Worm (Caenorhabditis elegans) whole organism, late embryonic: ENCODE results near the gene deb-1.

ENCODE experiments used
- C08G9.2 ChIP-seq: sonication (generic microtip); optimal IDR thresholded peaks from 2 replicates; lab custom pipeline; 2016; ENCODE audit warnings: mild to moderate bottlenecking, missing genetic modification characterization, moderate library complexity, missing compliant biosample characterization
- C38D4.7 ChIP-seq: fragments of 200-800 bp; sonication (Bioruptor generic); optimal IDR thresholded peaks from 2 replicates; lab custom pipeline; 2018; ENCODE audit warnings: mild to moderate bottlenecking, missing genetic modification characterization, moderate library complexity, missing compliant biosample characterization
- F13H6.1 ChIP-seq: sonication (generic microtip); optimal IDR thresholded peaks from 2 replicates; lab custom pipeline; 2016; ENCODE audit warnings: missing genetic modification characterization, missing compliant biosample characterization
- K02D7.2 ChIP-seq: sonication (generic microtip); optimal IDR thresholded peaks from 2 replicates; lab custom pipeline; 2017; ENCODE audit warnings: mild to moderate bottlenecking, missing genetic modification characterization, missing compliant biosample characterization
- T23F11.4 ChIP-seq: fragments of 200-800 bp; sonication (Bioruptor generic); optimal IDR thresholded peaks from 2 replicates; lab custom pipeline; 2018; ENCODE audit warnings: mild to moderate bottlenecking, missing genetic modification characterization, missing compliant biosample characterization
- ahr-1 ChIP-seq: sonication (generic microtip); optimal IDR thresholded peaks from 2 replicates; lab custom pipeline; 2016; ENCODE audit warnings: missing genetic modification characterization, missing compliant biosample characterization
- ama-1 ChIP-seq: fragments of 150-350 bp; optimal IDR thresholded peaks from 2 replicates; lab custom pipeline; 2014
- ceh-18 ChIP-seq: sonication (generic microtip); optimal IDR thresholded peaks from 2 replicates; lab custom pipeline; 2016; ENCODE audit warnings: missing genetic modification characterization, missing compliant biosample characterization
- ceh-19 ChIP-seq: fragments of 200-800 bp; sonication (Bioruptor generic); optimal IDR thresholded peaks from 2 replicates; lab custom pipeline; 2018; ENCODE audit warnings: mild to moderate bottlenecking, missing genetic modification characterization, missing compliant biosample characterization
- ceh-24 ChIP-seq: sonication (generic microtip); optimal IDR thresholded peaks from 2 replicates; lab custom pipeline; 2016; ENCODE audit warnings: mild to moderate bottlenecking, missing genetic modification characterization, missing compliant biosample characterization
- ceh-30 ChIP-seq: fragments of 150-350 bp; optimal IDR thresholded peaks from 2 replicates; lab custom pipeline; 2014; ENCODE audit warnings: missing biosample characterization, missing genetic modification characterization
- ceh-31 ChIP-seq: sonication (generic microtip); optimal IDR thresholded peaks from 2 replicates; lab custom pipeline; 2016; ENCODE audit warnings: missing genetic modification characterization, missing compliant biosample characterization
- ceh-48 ChIP-seq: sonication (generic microtip); optimal IDR thresholded peaks from 2 replicates; lab custom pipeline; 2016; ENCODE audit warnings: missing genetic modification characterization, inconsistent platforms, missing compliant biosample characterization
- ceh-6 ChIP-seq: fragments of 200-800 bp; sonication (Bioruptor generic); optimal IDR thresholded peaks from 2 replicates; lab custom pipeline; 2018; ENCODE audit warnings: mild to moderate bottlenecking, missing genetic modification characterization, missing compliant biosample characterization
- che-1 ChIP-seq: sonication (generic microtip); optimal IDR thresholded peaks from 2 replicates; lab custom pipeline; 2016; ENCODE audit warnings: mild to moderate bottlenecking, missing genetic modification characterization, missing compliant biosample characterization
- elt-4 ChIP-seq: sonication (generic microtip); optimal IDR thresholded peaks from 2 replicates; lab custom pipeline; 2016; ENCODE audit warnings: missing genetic modification characterization, missing compliant biosample characterization
- eyg-1 ChIP-seq: sonication (generic microtip); optimal IDR thresholded peaks from 2 replicates; lab custom pipeline; 2016; ENCODE audit warnings: missing genotype, missing genetic modification characterization, missing compliant biosample characterization
- fkh-6 ChIP-seq: sonication (generic microtip); optimal IDR thresholded peaks from 2 replicates; lab custom pipeline; 2016; ENCODE audit warnings: missing genetic modification characterization, missing compliant biosample characterization
- gmeb-2 ChIP-seq: sonication (generic microtip); optimal IDR thresholded peaks from 2 replicates; lab custom pipeline; 2016; ENCODE audit warnings: missing genetic modification characterization, inconsistent platforms, missing compliant biosample characterization
- hlh-13 ChIP-seq: fragments of 200-800 bp; sonication (Bioruptor generic); optimal IDR thresholded peaks from 2 replicates; lab custom pipeline; 2018; ENCODE audit warnings: mild to moderate bottlenecking, missing genetic modification characterization, missing compliant biosample characterization
- hlh-15 ChIP-seq: sonication (generic microtip); optimal IDR thresholded peaks from 2 replicates; lab custom pipeline; 2016; ENCODE audit warnings: missing genetic modification characterization, missing compliant biosample characterization
- hlh-30 ChIP-seq: sonication (generic microtip); optimal IDR thresholded peaks from 2 replicates; lab custom pipeline; 2017; ENCODE audit warnings: antibody characterized with exemption, missing genetic modification characterization, missing compliant biosample characterization; ENCODE audit not compliant: insufficient read depth
- hlh-8 ChIP-seq: sonication (generic microtip); optimal IDR thresholded peaks from 2 replicates; lab custom pipeline; 2016; ENCODE audit warnings: missing genotype, missing genetic modification characterization, missing compliant biosample characterization
- lim-6 ChIP-seq: sonication (generic microtip); optimal IDR thresholded peaks from 2 replicates; lab custom pipeline; 2016; ENCODE audit warnings: missing genetic modification characterization, missing compliant biosample characterization
- nfya-1 ChIP-seq: sonication (generic microtip); optimal IDR thresholded peaks from 2 replicates; lab custom pipeline; 2017; ENCODE audit warnings: missing genetic modification characterization, mild to moderate bottlenecking, missing compliant biosample characterization, antibody characterized with exemption, moderate library complexity
- nhr-11 ChIP-seq: fragments of 150-350 bp; optimal IDR thresholded peaks from 2 replicates; lab custom pipeline; 2014; ENCODE audit warnings: missing biosample characterization, missing genetic modification characterization
- nhr-232 ChIP-seq: sonication (generic microtip); optimal IDR thresholded peaks from 2 replicates; lab custom pipeline; 2016; ENCODE audit warnings: missing genetic modification characterization, missing compliant biosample characterization
- odd-2 ChIP-seq: sonication (generic microtip); optimal IDR thresholded peaks from 2 replicates; lab custom pipeline; 2017; ENCODE audit warnings: antibody characterized with exemption, mild to moderate bottlenecking, missing genetic modification characterization, missing compliant biosample characterization
- pha-4 ChIP-seq: fragments of 150-350 bp; optimal IDR thresholded peaks from 2 replicates; lab custom pipeline; 2018; ENCODE audit warnings: missing biosample characterization, missing genetic modification reagents, missing genetic modification characterization
- pqm-1 ChIP-seq: sonication (generic microtip); optimal IDR thresholded peaks from 2 replicates; lab custom pipeline; 2016; ENCODE audit warnings: missing genetic modification characterization, missing compliant biosample characterization
- pros-1 ChIP-seq: fragments of 150-350 bp; optimal IDR thresholded peaks from 2 replicates; lab custom pipeline; 2014; ENCODE audit warnings: missing biosample characterization, missing genetic modification reagents, missing genetic modification characterization
- sox-2 ChIP-seq: fragments of 200-800 bp; sonication (Bioruptor generic); IDR thresholded peaks from 2 replicates; pipeline ENCODE4 v1.3.6; 2022; ENCODE audit warnings: missing genetic modification reagents, missing genetic modification characterization, missing compliant biosample characterization
- sox-4 ChIP-seq: sonication (generic microtip); optimal IDR thresholded peaks from 2 replicates; lab custom pipeline; 2017; ENCODE audit warnings: mild to moderate bottlenecking, missing genetic modification characterization, inconsistent platforms, missing compliant biosample characterization
- syd-9 ChIP-seq: sonication (generic microtip); optimal IDR thresholded peaks from 2 replicates; lab custom pipeline; 2016; ENCODE audit warnings: mild to moderate bottlenecking, missing genetic modification characterization, moderate library complexity, missing compliant biosample characterization
- ttx-3 ChIP-seq: sonication (generic microtip); optimal IDR thresholded peaks from 2 replicates; lab custom pipeline; 2016; ENCODE audit warnings: missing genetic modification reagents, missing genetic modification characterization, missing compliant biosample characterization
- unc-3 ChIP-seq, 2 experiments: fragments of 200-800 bp in 1 of 2; sonication (Bioruptor generic) in 1 of 2; sonication (generic microtip) in 1 of 2; conservative IDR thresholded peaks in 1 of 2; optimal IDR thresholded peaks in 1 of 2; 2 replicates each; pipeline versions ENCODE4 v1.3.6 to Lab custom; 2016 to 2022; ENCODE audit warnings: missing compliant biosample characterization in 2 of 2, missing genetic modification characterization in 2 of 2, missing genetic modification reagents in 1 of 2
- unc-55 ChIP-seq: sonication (generic microtip); optimal IDR thresholded peaks from 2 replicates; lab custom pipeline; 2017; ENCODE audit warnings: missing biosample characterization, missing genetic modification reagents, missing genetic modification characterization
- unc-86 ChIP-seq: sonication (generic microtip); optimal IDR thresholded peaks from 2 replicates; lab custom pipeline; 2016; ENCODE audit warnings: missing genetic modification characterization, missing compliant biosample characterization
- zip-5 ChIP-seq: sonication (generic microtip); optimal IDR thresholded peaks from 2 replicates; lab custom pipeline; 2016; ENCODE audit warnings: missing genetic modification characterization, missing compliant biosample characterization
- ztf-16 ChIP-seq: sonication (generic microtip); optimal IDR thresholded peaks from 2 replicates; lab custom pipeline; 2017; ENCODE audit warnings: missing genetic modification characterization, missing compliant biosample characterization

deb-1 gene

ce11 chrIV:7039476-7040261 lies 54.4 kb downstream of the deb-1 start, which contains the start of the genes cogc-2 and klp-18 (continued):
- no peak for TF ChIP-seq T23F11.4 (GFP tag; lab: Kevin White, UChicago)
- peak; percentile 45 for TF ChIP-seq ceh-18 (tag; lab: Kevin White, UChicago)
- TF ChIP-seq gmeb-2 (tag; lab: Kevin White, UChicago), result peak; percentile 72
- no peak for TF ChIP-seq hlh-15 (tag; lab: Kevin White, UChicago)
- TF ChIP-seq ceh-48 (tag; lab: Kevin White, UChicago), result peak; percentile 20
- TF ChIP-seq ahr-1, result peak; percentile 47
- no peak for TF ChIP-seq unc-3 (GFP tag; conservative IDR thresholded peaks at IDR 0.05; lab: Robert Waterston, UW)
- TF ChIP-seq unc-3 (tag; optimal IDR thresholded peaks at IDR 0.05; lab: Kevin White, UChicago), result peak; percentile 45
- TF ChIP-seq lim-6, result no peak
- no peak for TF ChIP-seq ceh-19
- no peak for TF ChIP-seq K02D7.2 (tag; lab: Kevin White, UChicago)
- peak; percentile 71 for TF ChIP-seq hlh-30
- peak; percentile 44 for TF ChIP-seq hlh-8 (tag; lab: Kevin White, UChicago)
- TF ChIP-seq pha-4 (tag; lab: Kevin White, UChicago), result no peak
- peak; percentile 67 for TF ChIP-seq sox-4 (tag; lab: Kevin White, UChicago)
- no peak for TF ChIP-seq ama-1 (lab: Kevin White, UChicago)
- peak; percentile 18 for TF ChIP-seq nhr-232 (tag; lab: Kevin White, UChicago)
- no peak for TF ChIP-seq ceh-30
- TF ChIP-seq ceh-31 (tag; lab: Kevin White, UChicago), result peak; percentile 71
- TF ChIP-seq C38D4.7, result peak; percentile 24
- TF ChIP-seq ceh-24 (tag; lab: Kevin White, UChicago), result no peak
- TF ChIP-seq ttx-3 (tag; lab: Kevin White, UChicago), result peak; percentile 44
- TF ChIP-seq unc-86 (tag; lab: Kevin White, UChicago), result peak; percentile 48
- TF ChIP-seq nfya-1 (tag; lab: Kevin White, UChicago), result peak; percentile 76
- no peak for TF ChIP-seq sox-2
- TF ChIP-seq unc-55 (GFP tag; lab: Kevin White, UChicago), result no peak
- peak; percentile 58 for TF ChIP-seq ztf-16 (tag; lab: Kevin White, UChicago)
- TF ChIP-seq F13H6.1 (tag; lab: Kevin White, UChicago), result no peak
- no peak for TF ChIP-seq syd-9 (tag; lab: Kevin White, UChicago)
- TF ChIP-seq che-1 (tag; lab: Kevin White, UChicago), result peak; percentile 47
- peak; percentile 36 for TF ChIP-seq fkh-6
- TF ChIP-seq ceh-6 (GFP tag; lab: Kevin White, UChicago), result peak; percentile 45
- TF ChIP-seq pros-1 (tag; lab: Kevin White, UChicago), result no peak
- TF ChIP-seq eyg-1, result no peak
- no peak for TF ChIP-seq pqm-1
- TF ChIP-seq, all 69 proteins: peak for 43

ce11 chrIV:7036790-7037189 lies 57.3 kb downstream of the deb-1 start, which contains the start of gene ufl-1:
ufl-1 (minus strand) TSS chrIV:7036859.
- TF ChIP-seq pqm-1 (no peak), zip-5 (tag; lab: Kevin White, UChicago) (no peak), hlh-13 (GFP tag; lab: Kevin White, UChicago) (no peak), C08G9.2 (tag; lab: Kevin White, UChicago) (no peak), ztf-16 (tag; lab: Kevin White, UChicago) (no peak), ceh-48 (tag; lab: Kevin White, UChicago) (no peak), C38D4.7 (no peak), nhr-11 (tag; lab: Kevin White, UChicago) (no peak), odd-2 (tag; lab: Kevin White, UChicago) (no peak), pros-1 (tag; lab: Kevin White, UChicago) (no peak), gmeb-2 (tag; lab: Kevin White, UChicago) (no peak), elt-4 (no peak)
- TF ChIP-seq, all 69 proteins: peak for 0
